Worm (Caenorhabditis elegans) whole organism, late embryonic: ENCODE results near the gene ZK666.12.

Source experiments
- C38D4.7 ChIP-seq: fragments of 200-800 bp; sonication (Bioruptor generic); optimal IDR thresholded peaks from 2 replicates; lab custom pipeline; 2018; ENCODE audit warnings: mild to moderate bottlenecking, missing genetic modification characterization, moderate library complexity, missing compliant biosample characterization
- F13H6.1 ChIP-seq: sonication (generic microtip); optimal IDR thresholded peaks from 2 replicates; lab custom pipeline; 2016; ENCODE audit warnings: missing genetic modification characterization, missing compliant biosample characterization
- K02D7.2 ChIP-seq: sonication (generic microtip); optimal IDR thresholded peaks from 2 replicates; lab custom pipeline; 2017; ENCODE audit warnings: mild to moderate bottlenecking, missing genetic modification characterization, missing compliant biosample characterization
- K09A11.1 ChIP-seq: sonication (generic microtip); optimal IDR thresholded peaks from 2 replicates; lab custom pipeline; 2017; ENCODE audit warnings: antibody characterized with exemption, mild to moderate bottlenecking, missing genetic modification characterization, missing compliant biosample characterization; ENCODE audit not compliant: insufficient read depth
- T23F11.4 ChIP-seq: fragments of 200-800 bp; sonication (Bioruptor generic); optimal IDR thresholded peaks from 2 replicates; lab custom pipeline; 2018; ENCODE audit warnings: mild to moderate bottlenecking, missing genetic modification characterization, missing compliant biosample characterization
- Y22D7AL.16 ChIP-seq: sonication (generic microtip); optimal IDR thresholded peaks from 2 replicates; lab custom pipeline; 2016; ENCODE audit warnings: missing genetic modification characterization, missing compliant biosample characterization
- ama-1 ChIP-seq: fragments of 150-350 bp; optimal IDR thresholded peaks from 2 replicates; lab custom pipeline; 2014
- ceh-14 ChIP-seq: sonication (generic microtip); optimal IDR thresholded peaks from 2 replicates; lab custom pipeline; 2016; ENCODE audit warnings: missing genotype, missing genetic modification characterization, missing compliant biosample characterization
- ceh-18 ChIP-seq: sonication (generic microtip); optimal IDR thresholded peaks from 2 replicates; lab custom pipeline; 2016; ENCODE audit warnings: missing genetic modification characterization, missing compliant biosample characterization
- ceh-19 ChIP-seq: fragments of 200-800 bp; sonication (Bioruptor generic); optimal IDR thresholded peaks from 2 replicates; lab custom pipeline; 2018; ENCODE audit warnings: mild to moderate bottlenecking, missing genetic modification characterization, missing compliant biosample characterization
- ceh-2 ChIP-seq: sonication (generic microtip); optimal IDR thresholded peaks from 2 replicates; lab custom pipeline; 2016; ENCODE audit warnings: missing genotype, missing genetic modification characterization, missing compliant biosample characterization
- ceh-22 ChIP-seq: sonication (generic microtip); optimal IDR thresholded peaks from 2 replicates; lab custom pipeline; 2017; ENCODE audit warnings: missing biosample characterization, missing genetic modification characterization
- ceh-24 ChIP-seq: sonication (generic microtip); optimal IDR thresholded peaks from 2 replicates; lab custom pipeline; 2016; ENCODE audit warnings: mild to moderate bottlenecking, missing genetic modification characterization, missing compliant biosample characterization
- ceh-30 ChIP-seq: fragments of 150-350 bp; optimal IDR thresholded peaks from 2 replicates; lab custom pipeline; 2014; ENCODE audit warnings: missing biosample characterization, missing genetic modification characterization
- ceh-34 ChIP-seq: sonication (generic microtip); optimal IDR thresholded peaks from 2 replicates; lab custom pipeline; 2016; ENCODE audit warnings: mild to moderate bottlenecking, missing genetic modification characterization, missing compliant biosample characterization
- ceh-48 ChIP-seq: sonication (generic microtip); optimal IDR thresholded peaks from 2 replicates; lab custom pipeline; 2016; ENCODE audit warnings: missing genetic modification characterization, inconsistent platforms, missing compliant biosample characterization
- che-1 ChIP-seq: sonication (generic microtip); optimal IDR thresholded peaks from 2 replicates; lab custom pipeline; 2016; ENCODE audit warnings: mild to moderate bottlenecking, missing genetic modification characterization, missing compliant biosample characterization
- elt-2 ChIP-seq: sonication (generic microtip); optimal IDR thresholded peaks from 2 replicates; lab custom pipeline; 2016; ENCODE audit warnings: missing genetic modification reagents, missing genetic modification characterization, missing compliant biosample characterization
- elt-4 ChIP-seq: sonication (generic microtip); optimal IDR thresholded peaks from 2 replicates; lab custom pipeline; 2016; ENCODE audit warnings: missing genetic modification characterization, missing compliant biosample characterization
- ets-4 ChIP-seq: sonication (generic microtip); optimal IDR thresholded peaks from 2 replicates; lab custom pipeline; 2016; ENCODE audit warnings: missing genetic modification characterization, missing compliant biosample characterization
- eyg-1 ChIP-seq: sonication (generic microtip); optimal IDR thresholded peaks from 2 replicates; lab custom pipeline; 2016; ENCODE audit warnings: missing genotype, missing genetic modification characterization, missing compliant biosample characterization
- fax-1 ChIP-seq: sonication (generic microtip); optimal IDR thresholded peaks from 2 replicates; lab custom pipeline; 2016; ENCODE audit warnings: missing genotype, missing genetic modification characterization, missing compliant biosample characterization
- fkh-10 ChIP-seq: fragments of 150-350 bp; optimal IDR thresholded peaks from 2 replicates; lab custom pipeline; 2014; ENCODE audit warnings: missing biosample characterization, missing genetic modification reagents, missing genetic modification characterization
- fkh-6 ChIP-seq: sonication (generic microtip); optimal IDR thresholded peaks from 2 replicates; lab custom pipeline; 2016; ENCODE audit warnings: missing genetic modification characterization, missing compliant biosample characterization
- hlh-13 ChIP-seq: fragments of 200-800 bp; sonication (Bioruptor generic); optimal IDR thresholded peaks from 2 replicates; lab custom pipeline; 2018; ENCODE audit warnings: mild to moderate bottlenecking, missing genetic modification characterization, missing compliant biosample characterization
- hlh-15 ChIP-seq: sonication (generic microtip); optimal IDR thresholded peaks from 2 replicates; lab custom pipeline; 2016; ENCODE audit warnings: missing genetic modification characterization, missing compliant biosample characterization
- hlh-30 ChIP-seq: sonication (generic microtip); optimal IDR thresholded peaks from 2 replicates; lab custom pipeline; 2017; ENCODE audit warnings: antibody characterized with exemption, missing genetic modification characterization, missing compliant biosample characterization; ENCODE audit not compliant: insufficient read depth
- hlh-6 ChIP-seq: sonication (generic microtip); optimal IDR thresholded peaks from 2 replicates; lab custom pipeline; 2016; ENCODE audit warnings: missing genotype, missing genetic modification characterization, missing compliant biosample characterization
- hlh-8 ChIP-seq: sonication (generic microtip); optimal IDR thresholded peaks from 2 replicates; lab custom pipeline; 2016; ENCODE audit warnings: missing genotype, missing genetic modification characterization, missing compliant biosample characterization
- lin-11 ChIP-seq: fragments of 200-800 bp; sonication (Bioruptor generic); optimal IDR thresholded peaks from 2 replicates; lab custom pipeline; 2018; ENCODE audit warnings: mild to moderate bottlenecking, missing genetic modification characterization, missing compliant biosample characterization
- madf-2 ChIP-seq: sonication (generic microtip); optimal IDR thresholded peaks from 2 replicates; lab custom pipeline; 2017; ENCODE audit warnings: missing genetic modification characterization, missing compliant biosample characterization
- mec-3 ChIP-seq: sonication (generic microtip); optimal IDR thresholded peaks from 2 replicates; lab custom pipeline; 2016; ENCODE audit warnings: borderline replicate concordance, missing genetic modification characterization, missing compliant biosample characterization
- nfya-1 ChIP-seq: sonication (generic microtip); optimal IDR thresholded peaks from 2 replicates; lab custom pipeline; 2017; ENCODE audit warnings: missing genetic modification characterization, mild to moderate bottlenecking, missing compliant biosample characterization, antibody characterized with exemption, moderate library complexity
- nhr-232 ChIP-seq: sonication (generic microtip); optimal IDR thresholded peaks from 2 replicates; lab custom pipeline; 2016; ENCODE audit warnings: missing genetic modification characterization, missing compliant biosample characterization
- npax-4 ChIP-seq: sonication (generic microtip); optimal IDR thresholded peaks from 2 replicates; lab custom pipeline; 2016; ENCODE audit warnings: missing genetic modification characterization, missing compliant biosample characterization
- pha-2 ChIP-seq: sonication (generic microtip); optimal IDR thresholded peaks from 2 replicates; lab custom pipeline; 2017; ENCODE audit warnings: mild to moderate bottlenecking, missing genetic modification characterization, missing compliant biosample characterization
- pqm-1 ChIP-seq: sonication (generic microtip); optimal IDR thresholded peaks from 2 replicates; lab custom pipeline; 2016; ENCODE audit warnings: missing genetic modification characterization, missing compliant biosample characterization
- pros-1 ChIP-seq: fragments of 150-350 bp; optimal IDR thresholded peaks from 2 replicates; lab custom pipeline; 2014; ENCODE audit warnings: missing biosample characterization, missing genetic modification reagents, missing genetic modification characterization
- ref-2 ChIP-seq: sonication (generic microtip); optimal IDR thresholded peaks from 2 replicates; lab custom pipeline; 2016; ENCODE audit warnings: missing genetic modification characterization, missing compliant biosample characterization
- rnt-1 ChIP-seq: sonication (generic microtip); optimal IDR thresholded peaks from 2 replicates; lab custom pipeline; 2016; ENCODE audit warnings: missing genetic modification characterization, missing compliant biosample characterization
- sdc-2 ChIP-seq: sonication (generic microtip); optimal IDR thresholded peaks from 2 replicates; lab custom pipeline; 2016; ENCODE audit warnings: missing genotype, missing genetic modification characterization, missing compliant biosample characterization
- sox-2 ChIP-seq: fragments of 200-800 bp; sonication (Bioruptor generic); IDR thresholded peaks from 2 replicates; pipeline ENCODE4 v1.3.6; 2022; ENCODE audit warnings: missing genetic modification reagents, missing genetic modification characterization, missing compliant biosample characterization
- unc-3 ChIP-seq, 2 experiments: fragments of 200-800 bp in 1 of 2; sonication (Bioruptor generic) in 1 of 2; sonication (generic microtip) in 1 of 2; conservative IDR thresholded peaks in 1 of 2; optimal IDR thresholded peaks in 1 of 2; 2 replicates each; pipeline versions ENCODE4 v1.3.6 to Lab custom; 2016 to 2022; ENCODE audit warnings: missing compliant biosample characterization in 2 of 2, missing genetic modification characterization in 2 of 2, missing genetic modification reagents in 1 of 2
- unc-42 ChIP-seq: sonication (generic microtip); optimal IDR thresholded peaks from 2 replicates; lab custom pipeline; 2016; ENCODE audit warnings: missing genotype, missing genetic modification characterization, missing compliant biosample characterization
- unc-86 ChIP-seq: sonication (generic microtip); optimal IDR thresholded peaks from 2 replicates; lab custom pipeline; 2016; ENCODE audit warnings: missing genetic modification characterization, missing compliant biosample characterization
- zip-5 ChIP-seq: sonication (generic microtip); optimal IDR thresholded peaks from 2 replicates; lab custom pipeline; 2016; ENCODE audit warnings: missing genetic modification characterization, missing compliant biosample characterization

Gene ZK666.12

ce11 chrII:10537988-10538387 is 42.0 kb downstream of the ZK666.12 start (continued):
- TF ChIP-seq Y22D7AL.16 (tag; lab: Kevin White, UChicago) (no peak), pros-1 (no peak), unc-86 (tag; lab: Kevin White, UChicago) (peak; percentile 26), ceh-24 (tag; lab: Kevin White, UChicago) (no peak), ceh-22 (tag; lab: Kevin White, UChicago) (no peak), ceh-14 (tag; lab: Kevin White, UChicago) (no peak), elt-2 (peak; percentile 40), pha-2 (tag; lab: Kevin White, UChicago) (no peak), fax-1 (tag; lab: Kevin White, UChicago) (no peak), madf-2 (tag; lab: Kevin White, UChicago) (no peak), fkh-10 (GFP tag; lab: Kevin White, UChicago) (no peak), ceh-30 (tag; lab: Kevin White, UChicago) (no peak), pqm-1 (tag; lab: Kevin White, UChicago) (no peak), hlh-15 (tag; lab: Kevin White, UChicago) (no peak), nhr-232 (tag; lab: Kevin White, UChicago) (no peak), unc-42 (tag; lab: Kevin White, UChicago) (peak; percentile 47), T23F11.4 (no peak), K09A11.1 (tag; lab: Kevin White, UChicago) (no peak)

DNA sequence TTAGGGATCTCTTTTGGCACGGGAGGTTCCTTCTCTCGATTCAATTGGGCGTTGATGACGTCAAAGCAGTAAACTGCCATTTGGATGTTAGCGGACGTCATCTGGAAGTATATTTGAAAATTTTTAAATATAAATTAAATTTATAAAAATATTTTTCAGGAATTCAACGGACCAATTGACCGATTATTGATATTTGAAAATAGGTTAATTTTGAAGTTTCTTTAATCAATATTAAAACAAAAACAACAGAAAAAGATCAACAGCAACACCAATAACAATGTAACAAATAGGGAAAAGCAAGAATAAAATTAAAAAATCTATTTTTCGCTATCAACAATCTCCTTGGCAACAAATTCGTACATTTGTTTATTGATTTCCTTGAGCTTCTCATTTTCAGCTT is 43.2 kb downstream of the ZK666.12 start, which contains the start of gene R166.3:
TSS of gene R166.3 (minus strand) at position 101 of the 400 bp plus-strand sequence.
- TF ChIP-seq madf-2 (tag; lab: Kevin White, UChicago): no peak
- no peak for TF ChIP-seq fkh-10 (GFP tag; lab: Kevin White, UChicago)
- TF ChIP-seq T23F11.4: no peak
- no peak for TF ChIP-seq hlh-13 (GFP tag; lab: Kevin White, UChicago)
- no peak for TF ChIP-seq mec-3
- TF ChIP-seq elt-4: no peak
- TF ChIP-seq hlh-30 (tag; lab: Kevin White, UChicago): no peak
- TF ChIP-seq K02D7.2: no peak
- no peak for TF ChIP-seq ceh-30 (tag; lab: Kevin White, UChicago)
- no peak for TF ChIP-seq hlh-8
- no peak for TF ChIP-seq fkh-6 (tag; lab: Kevin White, UChicago)
- TF ChIP-seq elt-2: no peak
- TF ChIP-seq sdc-2 (tag; lab: Kevin White, UChicago): no peak

ce11 chrII:10541923-10542486 is 46.0 kb downstream of the ZK666.12 start, which contains the start of gene pro-1:
pro-1 (minus strand) TSS chrII:10541996.
- TF ChIP-seq sdc-2 (tag; lab: Kevin White, UChicago) (no peak), che-1 (tag; lab: Kevin White, UChicago) (peak; percentile 10), ceh-18 (tag; lab: Kevin White, UChicago) (no peak), Y22D7AL.16 (tag; lab: Kevin White, UChicago) (peak; percentile 25), mec-3 (no peak), hlh-30 (tag; lab: Kevin White, UChicago) (no peak), hlh-6 (tag; lab: Kevin White, UChicago) (no peak), ceh-14 (tag; lab: Kevin White, UChicago) (no peak), ceh-2 (tag; lab: Kevin White, UChicago) (no peak), fkh-10 (GFP tag; lab: Kevin White, UChicago) (no peak), rnt-1 (tag; lab: Kevin White, UChicago) (no peak), C38D4.7 (GFP tag; lab: Kevin White, UChicago) (no peak), ref-2 (tag; lab: Kevin White, UChicago) (no peak), F13H6.1 (peak; percentile 29), hlh-15 (tag; lab: Kevin White, UChicago) (no peak), madf-2 (tag; lab: Kevin White, UChicago) (no peak), ceh-24 (tag; lab: Kevin White, UChicago) (no peak), pqm-1 (tag; lab: Kevin White, UChicago) (no peak), ceh-34 (no peak), nfya-1 (tag; lab: Kevin White, UChicago) (peak; percentile 43), T23F11.4 (no peak), lin-11 (tag; lab: Kevin White, UChicago) (no peak), sox-2 (GFP tag; lab: Robert Waterston, UW) (no peak), ceh-48 (tag; lab: Kevin White, UChicago) (no peak), zip-5 (no peak), ets-4 (tag; lab: Kevin White, UChicago) (no peak), npax-4 (tag; lab: Kevin White, UChicago) (no peak), K02D7.2 (no peak), eyg-1 (no peak), unc-3 (GFP tag; conservative IDR thresholded peaks at IDR 0.05; lab: Robert Waterston, UW) (no peak), unc-3 (tag; optimal IDR thresholded peaks at IDR 0.05; lab: Kevin White, UChicago) (no peak), ama-1 (lab: Kevin White, UChicago) (peak; percentile 82), ceh-19 (GFP tag; lab: Kevin White, UChicago) (no peak), hlh-8 (no peak), ceh-30 (tag; lab: Kevin White, UChicago) (no peak)
